Fruit fly (Drosophila melanogaster): Measurements from ENCODE around the gene Dph4.

DNA sequence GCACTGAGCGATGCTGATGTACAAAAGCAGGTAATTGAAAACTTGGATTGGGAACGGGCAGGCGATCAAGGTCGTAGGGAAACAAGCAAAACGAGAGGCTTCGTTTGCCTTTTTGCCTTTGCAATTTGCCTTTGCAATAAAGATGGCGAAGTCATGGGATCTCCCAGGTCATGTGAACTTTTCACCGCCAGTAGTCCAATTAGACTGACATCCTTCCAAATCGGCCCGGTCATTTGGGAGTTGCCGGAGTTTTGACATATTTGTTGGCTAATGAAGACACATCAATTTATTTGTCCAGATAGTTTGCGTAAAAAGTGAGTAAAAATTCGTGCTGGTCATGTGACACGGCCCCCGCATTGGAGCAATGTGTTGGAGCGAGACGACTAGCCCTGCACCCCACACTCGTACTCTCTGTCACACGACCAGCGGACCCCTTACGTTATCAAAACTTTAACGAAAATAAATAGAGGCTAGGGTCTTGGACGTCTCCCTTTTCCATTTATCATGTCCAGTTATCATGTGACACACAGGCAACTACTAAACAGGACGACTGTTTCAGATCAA is 31.8 kb downstream of the Dph4 start:
- TF ChIP-seq Mes4 (GFP tag; optimal IDR thresholded peaks at IDR 0.05) (no peak), CG31365 (tag; optimal IDR thresholded peaks at IDR 0.05) (no peak), ind (GFP tag; optimal IDR thresholded peaks at IDR 0.05) (no peak), psq (GFP tag; optimal IDR thresholded peaks at IDR 0.05) (no peak), CG10267 (tag; optimal IDR thresholded peaks at IDR 0.05) (no peak), emc (GFP tag; optimal IDR thresholded peaks at IDR 0.05) (no peak), unpg (GFP tag; optimal IDR thresholded peaks at IDR 0.05) (no peak), luna (GFP tag; optimal IDR thresholded peaks at IDR 0.05) (no peak), H15 (GFP tag; IDR thresholded peaks at IDR 0.05) (no peak)
